Fruit fly (Drosophila melanogaster) whole organism, embryonic: ENCODE measurements around the gene CG31800.

Source experiments
- Aef1 ChIP-seq: fragments of 200-800 bp; sonication (Bioruptor generic); IDR thresholded peaks from 3 replicates; pipeline ENCODE4 v1.3.6; 2022; ENCODE audit warnings: missing biosample characterization, missing genetic modification characterization
- CG11504 ChIP-seq: fragments of 200-800 bp; sonication (Bioruptor generic); optimal IDR thresholded peaks from 3 replicates; lab custom pipeline; 2019; ENCODE audit warnings: missing biosample characterization, mild to moderate bottlenecking, missing genetic modification characterization, moderate library complexity
- CG11723 ChIP-seq: fragments of 200-800 bp; sonication (Bioruptor generic); optimal IDR thresholded peaks from 2 replicates; lab custom pipeline; 2017; ENCODE audit warnings: missing biosample characterization, mild to moderate bottlenecking, missing genetic modification characterization
- CG16815 ChIP-seq: fragments of 200-800 bp; sonication (Bioruptor generic); optimal IDR thresholded peaks from 3 replicates; lab custom pipeline; 2017; ENCODE audit warnings: missing biosample characterization, mild to moderate bottlenecking, missing genetic modification characterization
- CG17612 ChIP-seq: fragments of 200-800 bp; sonication (Bioruptor generic); IDR thresholded peaks from 2 replicates; pipeline ENCODE4 v1.3.6; 2022; ENCODE audit warnings: missing biosample characterization, missing genetic modification characterization
- Gug ChIP-seq: fragments of 200-800 bp; sonication (Bioruptor generic); IDR thresholded peaks from 4 replicates; pipeline ENCODE4 v1.3.6; 2022; ENCODE audit warnings: missing biosample characterization, missing genetic modification characterization
- Hand ChIP-seq: fragments of 200-800 bp; sonication (Bioruptor generic); optimal IDR thresholded peaks from 2 replicates; lab custom pipeline; 2017; ENCODE audit warnings: mild to moderate bottlenecking, missing biosample characterization, missing genetic modification reagents, missing genetic modification characterization
- Xrp1 ChIP-seq: fragments of 200-800 bp; sonication (Bioruptor generic); IDR thresholded peaks from 2 replicates; pipeline ENCODE4 v1.3.6; 2022; ENCODE audit warnings: missing biosample characterization, missing genetic modification characterization
- chinmo ChIP-seq: fragments of 200-800 bp; sonication (Bioruptor generic); IDR thresholded peaks from 4 replicates; pipeline ENCODE4 v1.3.6; 2022; ENCODE audit warnings: missing biosample characterization, missing genetic modification characterization; ENCODE audit not compliant: partially characterized antibody
- gem ChIP-seq: fragments of 200-800 bp; sonication (Bioruptor generic); optimal IDR thresholded peaks from 2 replicates; lab custom pipeline; 2019; ENCODE audit warnings: missing biosample characterization, mild to moderate bottlenecking, missing genetic modification characterization, moderate library complexity
- knrl ChIP-seq: fragments of 200-800 bp; sonication (Bioruptor generic); IDR thresholded peaks from 3 replicates; pipeline ENCODE4 v1.3.6; 2022; ENCODE audit warnings: missing biosample characterization, missing genetic modification characterization; ENCODE audit not compliant: partially characterized antibody
- unc-4 ChIP-seq: fragments of 200-800 bp; sonication (Bioruptor generic); IDR thresholded peaks from 2 replicates; pipeline ENCODE4 v1.3.6; 2022; ENCODE audit warnings: missing biosample characterization, missing genetic modification characterization; ENCODE audit not compliant: partially characterized antibody
- usp ChIP-seq: fragments of >200 bp; optimal IDR thresholded peaks from 2 replicates; lab custom pipeline; 2017; ENCODE audit warnings: missing biosample characterization, missing genetic modification characterization
- yki ChIP-seq: fragments of >200 bp; optimal IDR thresholded peaks from 3 replicates; lab custom pipeline; 2018

- TF ChIP-seq Hand (GFP tag; lab: Kevin White, UChicago) = no peak
- no peak for TF ChIP-seq gem (tag; lab: Kevin White, UChicago)
- no peak for TF ChIP-seq Aef1 (GFP tag; lab: Robert Waterston, UW)
- peak; percentile 81; the same call in 2 of the 4 replicates for TF ChIP-seq chinmo (GFP tag; lab: Robert Waterston, UW)
- no peak for TF ChIP-seq Gug
- TF ChIP-seq Xrp1 = no peak
- TF ChIP-seq knrl (GFP tag; lab: Robert Waterston, UW) = peak; percentile 84
- no peak for TF ChIP-seq usp (GFP tag; lab: Kevin White, UChicago)
- TF ChIP-seq CG17612 (GFP tag; lab: Robert Waterston, UW) = no peak
- no peak for TF ChIP-seq CG11723 (GFP tag; lab: Kevin White, UChicago)
- no peak for TF ChIP-seq CG16815 (GFP tag; lab: Kevin White, UChicago)
- peak; percentile 72 for TF ChIP-seq unc-4 (GFP tag; lab: Robert Waterston, UW)
- TF ChIP-seq CG11504 (tag; lab: Kevin White, UChicago) = no peak
- no peak for TF ChIP-seq yki (lab: Kevin White, UChicago)
Observed at dm6 chr2L:19033288-19033687, 1.1 kb downstream of the CG31800 start, which contains the start of gene hook.
